Worm (Caenorhabditis elegans) whole organism, midembryonic: Measurements from ENCODE around the gene trr-1.

ENCODE experiments used
- T22C8.4 ChIP-seq: fragments of 200-800 bp; sonication (Bioruptor generic); IDR thresholded peaks from 2 replicates; pipeline ENCODE4 v1.3.6; 2022; ENCODE audit warnings: missing genetic modification characterization, missing compliant biosample characterization
- cog-1 ChIP-seq: sonication (generic microtip); optimal IDR thresholded peaks from 2 replicates; lab custom pipeline; 2016; ENCODE audit warnings: missing genetic modification characterization, missing compliant biosample characterization
- flt-1 ChIP-seq: fragments of 200-800 bp; sonication (Bioruptor generic); IDR thresholded peaks from 2 replicates; pipeline ENCODE4 v1.3.6; 2022; ENCODE audit warnings: missing genetic modification characterization, missing compliant biosample characterization
- klf-2 ChIP-seq: fragments of 200-800 bp; sonication (Bioruptor generic); conservative IDR thresholded peaks from 2 replicates; pipeline ENCODE4 v1.3.6; 2022; ENCODE audit warnings: missing genetic modification reagents, missing genetic modification characterization, missing compliant biosample characterization
- med-1 ChIP-seq: sonication (generic microtip); optimal IDR thresholded peaks from 2 replicates; lab custom pipeline; 2017; ENCODE audit warnings: missing genetic modification characterization, mild to moderate bottlenecking, missing compliant biosample characterization, antibody characterized with exemption, missing genetic modification reagents; ENCODE audit not compliant: insufficient read depth
- ref-1 ChIP-seq: fragments of 200-800 bp; sonication (Bioruptor generic); conservative IDR thresholded peaks from 2 replicates; pipeline ENCODE4 v1.3.6; 2022; ENCODE audit warnings: missing genetic modification reagents, missing genetic modification characterization, missing compliant biosample characterization
- tab-1 ChIP-seq: fragments of 200-800 bp; sonication (Bioruptor generic); IDR thresholded peaks from 2 replicates; pipeline ENCODE4 v1.3.6; 2022; ENCODE audit warnings: missing genetic modification characterization, missing compliant biosample characterization
- ztf-23 ChIP-seq: fragments of 200-800 bp; sonication (Bioruptor generic); IDR thresholded peaks from 2 replicates; pipeline ENCODE4 v1.3.6; 2022; ENCODE audit warnings: missing genetic modification reagents, missing genetic modification characterization, missing compliant biosample characterization
- ztf-29 ChIP-seq: fragments of 200-800 bp; sonication (Bioruptor generic); IDR thresholded peaks from 2 replicates; pipeline ENCODE4 v1.3.6; 2022; ENCODE audit warnings: missing genetic modification reagents, missing genetic modification characterization, missing compliant biosample characterization

Gene trr-1

ce11 chrII:11649239-11649638 lies 26.5 kb downstream of the trr-1 start:
- TF ChIP-seq flt-1 (GFP tag; lab: Robert Waterston, UW) (no peak), cog-1 (tag; lab: Kevin White, UChicago) (no peak), klf-2 (GFP tag; lab: Robert Waterston, UW) (no peak), med-1 (GFP tag; lab: Kevin White, UChicago) (no peak), ref-1 (no peak), T22C8.4 (GFP tag; lab: Robert Waterston, UW) (no peak), ztf-23 (no peak), ztf-29 (GFP tag; lab: Robert Waterston, UW) (no peak)

ce11 chrII:11646874-11647273 lies 28.9 kb downstream of the trr-1 start:
- TF ChIP-seq tab-1 (GFP tag; lab: Robert Waterston, UW) (no peak), ztf-23 (no peak), T22C8.4 (GFP tag; lab: Robert Waterston, UW) (no peak), ref-1 (no peak), med-1 (GFP tag; lab: Kevin White, UChicago) (no peak), klf-2 (GFP tag; lab: Robert Waterston, UW) (no peak), ztf-29 (GFP tag; lab: Robert Waterston, UW) (no peak), cog-1 (tag; lab: Kevin White, UChicago) (no peak), flt-1 (GFP tag; lab: Robert Waterston, UW) (no peak)

- no peak for TF ChIP-seq flt-1 (GFP tag; lab: Robert Waterston, UW)
- TF ChIP-seq ztf-23 = no peak
- TF ChIP-seq T22C8.4 (GFP tag; lab: Robert Waterston, UW) = no peak
Observed at ce11 chrII:11646276-11646797, 29.4 kb downstream of the trr-1 start, which contains the start of gene ghi-1. Gene ghi-1, plus strand, starts transcription at chrII:11646747.

ce11 chrII:11645383-11645782 lies 30.3 kb downstream of the trr-1 start:
- TF ChIP-seq med-1 (GFP tag; lab: Kevin White, UChicago) (no peak), ztf-29 (GFP tag; lab: Robert Waterston, UW) (no peak), ref-1 (no peak), tab-1 (GFP tag; lab: Robert Waterston, UW) (no peak), ztf-23 (no peak), T22C8.4 (GFP tag; lab: Robert Waterston, UW) (no peak), klf-2 (GFP tag; lab: Robert Waterston, UW) (no peak), cog-1 (tag; lab: Kevin White, UChicago) (no peak), flt-1 (GFP tag; lab: Robert Waterston, UW) (no peak)

ce11 chrII:11644535-11644934 lies 31.2 kb downstream of the trr-1 start:
- TF ChIP-seq flt-1 (GFP tag; lab: Robert Waterston, UW) = no peak
- TF ChIP-seq ztf-23 = no peak
- no peak for TF ChIP-seq cog-1 (tag; lab: Kevin White, UChicago)
- TF ChIP-seq tab-1 (GFP tag; lab: Robert Waterston, UW) = no peak
- TF ChIP-seq ztf-29 (GFP tag; lab: Robert Waterston, UW) = no peak
- TF ChIP-seq ref-1 = no peak
- no peak for TF ChIP-seq klf-2 (GFP tag; lab: Robert Waterston, UW)
- no peak for TF ChIP-seq T22C8.4 (GFP tag; lab: Robert Waterston, UW)
- TF ChIP-seq med-1 (GFP tag; lab: Kevin White, UChicago) = no peak

- TF ChIP-seq ztf-29 (GFP tag; lab: Robert Waterston, UW) = no peak
Observed at ce11 chrII:11642736-11643135, 33.0 kb downstream of the trr-1 start.

- TF ChIP-seq tab-1 (GFP tag; lab: Robert Waterston, UW) (no peak), flt-1 (GFP tag; lab: Robert Waterston, UW) (no peak), cog-1 (tag; lab: Kevin White, UChicago) (no peak), klf-2 (GFP tag; lab: Robert Waterston, UW) (no peak), ztf-29 (GFP tag; lab: Robert Waterston, UW) (no peak), ref-1 (no peak)
Observed at ce11 chrII:11642025-11642424, 33.7 kb downstream of the trr-1 start.

- TF ChIP-seq ref-1 = no peak
Observed at ce11 chrII:11637817-11638216, 37.9 kb downstream of the trr-1 start.

ce11 chrII:11637189-11637754 lies 38.5 kb downstream of the trr-1 start:
- peak; percentile 22; the same call in 1 of the 2 replicates for TF ChIP-seq ztf-29 (GFP tag; lab: Robert Waterston, UW)
- TF ChIP-seq flt-1 (GFP tag; lab: Robert Waterston, UW) = peak; percentile 60; the same call in 1 of the 2 replicates
- TF ChIP-seq ref-1 = no peak
- no peak for TF ChIP-seq klf-2 (GFP tag; lab: Robert Waterston, UW)
- TF ChIP-seq med-1 (GFP tag; lab: Kevin White, UChicago) = no peak
- 0 out of 2 replicates have a peak, but pooled peaks have one; percentile 43 for TF ChIP-seq ztf-23
- peak; percentile 16 for TF ChIP-seq cog-1 (tag; lab: Kevin White, UChicago)
- TF ChIP-seq tab-1 (GFP tag; lab: Robert Waterston, UW) = no peak
- TF ChIP-seq T22C8.4 (GFP tag; lab: Robert Waterston, UW) = no peak

- TF ChIP-seq flt-1 (GFP tag; lab: Robert Waterston, UW) = 0 out of 2 replicates have a peak, but pooled peaks have one; percentile 16
- no peak for TF ChIP-seq ztf-23
Observed at ce11 chrII:11636617-11637016, 39.1 kb downstream of the trr-1 start.
